Fruit fly (Drosophila melanogaster) whole organism, wandering third instar larva: ENCODE data around the gene CG6462.

ENCODE experiments used
- Abd-B ChIP-seq: fragments of >200 bp; optimal IDR thresholded peaks from 2 replicates; lab custom pipeline; 2017; ENCODE audit warnings: missing biosample characterization, missing genetic modification characterization
- CG32264 ChIP-seq: fragments of 200-800 bp; sonication (Bioruptor generic); optimal IDR thresholded peaks from 2 replicates; lab custom pipeline; 2016; ENCODE audit warnings: missing biosample characterization, missing genetic modification characterization
- CG9705 ChIP-seq: fragments of 200-800 bp; sonication (Bioruptor generic); optimal IDR thresholded peaks from 2 replicates; lab custom pipeline; 2018; ENCODE audit warnings: missing biosample characterization, mild to moderate bottlenecking, missing genetic modification characterization
- CrebA ChIP-seq: fragments of 200-800 bp; sonication (Bioruptor generic); optimal IDR thresholded peaks from 2 replicates; lab custom pipeline; 2016; ENCODE audit warnings: missing biosample characterization, mild to moderate bottlenecking, missing genetic modification characterization, borderline replicate concordance
- Dfd ChIP-seq: fragments of >200 bp; optimal IDR thresholded peaks from 2 replicates; lab custom pipeline; 2017; ENCODE audit warnings: missing biosample characterization, missing genetic modification characterization
- Dif ChIP-seq: fragments of 200-275, 200-300 bp; sonication (Bioruptor generic); optimal IDR thresholded peaks from 2 replicates; lab custom pipeline; 2018; ENCODE audit warnings: missing biosample characterization, missing genetic modification characterization; ENCODE audit not compliant: partially characterized antibody
- GATAd ChIP-seq: sonication (Bioruptor generic); optimal IDR thresholded peaks from 2 replicates; lab custom pipeline; 2016; ENCODE audit warnings: missing biosample characterization, missing genetic modification characterization
- HLH106 ChIP-seq: fragments of 200-800 bp; optimal IDR thresholded peaks from 3 replicates; lab custom pipeline; 2019; ENCODE audit warnings: missing biosample characterization, mild to moderate bottlenecking, missing genetic modification characterization, moderate library complexity
- Hnf4 ChIP-seq: fragments of 200-800 bp; sonication (Bioruptor generic); optimal IDR thresholded peaks from 2 replicates; lab custom pipeline; 2016; ENCODE audit warnings: missing biosample characterization, mild to moderate bottlenecking, missing genetic modification characterization
- Hr78 ChIP-seq: fragments of >200 bp; optimal IDR thresholded peaks from 2 replicates; lab custom pipeline; 2017; ENCODE audit warnings: missing biosample characterization, missing genetic modification characterization
- Hr83 ChIP-seq: fragments of 200-300 bp; sonication (Bioruptor generic); optimal IDR thresholded peaks from 2 replicates; lab custom pipeline; 2016; ENCODE audit warnings: missing biosample characterization, mild to moderate bottlenecking, missing genetic modification characterization, moderate library complexity; ENCODE audit not compliant: poor library complexity, severe bottlenecking
- Mio ChIP-seq: sonication (Bioruptor generic); optimal IDR thresholded peaks from 2 replicates; lab custom pipeline; 2016; ENCODE audit warnings: missing biosample characterization, missing genetic modification characterization
- Myc ChIP-seq: fragments of >200 bp; optimal IDR thresholded peaks from 2 replicates; lab custom pipeline; 2017
- N ChIP-seq: fragments of >200 bp; optimal IDR thresholded peaks from 2 replicates; lab custom pipeline; 2018; ENCODE audit warnings: missing biosample characterization, missing external identifiers, missing genetic modification characterization
- OdsH ChIP-seq: fragments of 200-800 bp; sonication (Bioruptor generic); optimal IDR thresholded peaks from 2 replicates; lab custom pipeline; 2016; ENCODE audit warnings: missing biosample characterization, mild to moderate bottlenecking, missing genetic modification characterization
- Rel ChIP-seq, 2 experiments: fragments of 200-800 bp; sonication (Bioruptor generic) in 1 of 2; optimal IDR thresholded peaks; 2 replicates in 1 of 2; 3 replicates in 1 of 2; lab custom pipeline; 2016 to 2019; ENCODE audit warnings: mild to moderate bottlenecking in 2 of 2, missing biosample characterization in 2 of 2, missing genetic modification characterization in 2 of 2, moderate library complexity in 1 of 2
- Sp1 ChIP-seq: fragments of 200-800 bp; sonication (Bioruptor generic); optimal IDR thresholded peaks from 3 replicates; lab custom pipeline; 2019; ENCODE audit warnings: missing biosample characterization, mild to moderate bottlenecking, missing genetic modification characterization, moderate library complexity
- Vsx2 ChIP-seq: fragments of 200-300, 225-300 bp; sonication (Bioruptor generic); optimal IDR thresholded peaks from 2 replicates; lab custom pipeline; 2018; ENCODE audit warnings: missing biosample characterization, missing genetic modification characterization; ENCODE audit not compliant: partially characterized antibody
- br ChIP-seq: fragments of 200-800 bp; sonication (Bioruptor generic); optimal IDR thresholded peaks from 2 replicates; lab custom pipeline; 2016; ENCODE audit warnings: missing biosample characterization, missing genetic modification characterization
- brk ChIP-seq: fragments of 200-800 bp; sonication (Bioruptor generic); optimal IDR thresholded peaks from 2 replicates; lab custom pipeline; 2016; ENCODE audit warnings: missing biosample characterization, mild to moderate bottlenecking, missing genetic modification characterization
- dl ChIP-seq, 2 experiments: fragments of 175-275, 200-275 bp in 1 of 2; fragments of 200-275 bp in 1 of 2; sonication (Bioruptor generic); optimal IDR thresholded peaks; lab custom pipeline; 2018; ENCODE audit warnings: mild to moderate bottlenecking in 2 of 2, missing biosample characterization in 2 of 2, missing genetic modification characterization in 2 of 2, moderate library complexity in 2 of 2; ENCODE audit not compliant: partially characterized antibody in 2 of 2, insufficient read depth in 1 of 2
- dmrt93B ChIP-seq: fragments of 200-800 bp; sonication (Bioruptor generic); optimal IDR thresholded peaks from 2 replicates; lab custom pipeline; 2018; ENCODE audit warnings: missing biosample characterization, mild to moderate bottlenecking, missing genetic modification characterization
- dsf ChIP-seq: sonication (Bioruptor generic); optimal IDR thresholded peaks from 2 replicates; lab custom pipeline; 2016; ENCODE audit warnings: missing biosample characterization, missing genetic modification characterization, borderline replicate concordance
- ey ChIP-seq: fragments of 200-800 bp; sonication (Bioruptor generic); optimal IDR thresholded peaks from 2 replicates; lab custom pipeline; 2016; ENCODE audit warnings: missing biosample characterization, missing genetic modification characterization
- foxo ChIP-seq, 2 experiments: fragments of 200-800 bp; sonication (Bioruptor generic); optimal IDR thresholded peaks; 2 replicates in 1 of 2; 3 replicates in 1 of 2; lab custom pipeline; 2016 to 2017; ENCODE audit warnings: missing biosample characterization in 2 of 2, missing genetic modification characterization in 2 of 2
- h ChIP-seq: fragments of 200-800 bp; sonication (Bioruptor generic); optimal IDR thresholded peaks from 3 replicates; lab custom pipeline; 2016; ENCODE audit warnings: missing biosample characterization, mild to moderate bottlenecking, missing genetic modification characterization
- jim ChIP-seq: fragments of 175-275, 200-325 bp; sonication (Bioruptor generic); optimal IDR thresholded peaks from 2 replicates; lab custom pipeline; 2016; ENCODE audit warnings: missing biosample characterization, mild to moderate bottlenecking, missing genetic modification characterization
- lola ChIP-seq: fragments of >200 bp; optimal IDR thresholded peaks from 2 replicates; lab custom pipeline; 2017; ENCODE audit warnings: missing biosample characterization, missing genetic modification characterization
- psq ChIP-seq: fragments of 200-800 bp; sonication (Bioruptor generic); optimal IDR thresholded peaks from 3 replicates; lab custom pipeline; 2017; ENCODE audit warnings: missing biosample characterization, mild to moderate bottlenecking, missing genetic modification characterization, moderate library complexity
- rgr ChIP-seq: fragments of 200-800 bp; sonication (Bioruptor generic); optimal IDR thresholded peaks from 3 replicates; lab custom pipeline; 2016; ENCODE audit warnings: missing biosample characterization, mild to moderate bottlenecking, missing genetic modification characterization
- sv ChIP-seq: fragments of 200-800 bp; sonication (Bioruptor generic); optimal IDR thresholded peaks from 3 replicates; lab custom pipeline; 2016; ENCODE audit warnings: missing biosample characterization, missing genetic modification characterization
- tai ChIP-seq: sonication (Bioruptor generic); optimal IDR thresholded peaks from 2 replicates; lab custom pipeline; 2016; ENCODE audit warnings: missing biosample characterization, missing genetic modification characterization
- usp ChIP-seq: fragments of >200 bp; optimal IDR thresholded peaks from 2 replicates; lab custom pipeline; 2017; ENCODE audit warnings: missing biosample characterization, missing genetic modification characterization
- woc ChIP-seq: sonication (Bioruptor generic); optimal IDR thresholded peaks from 2 replicates; lab custom pipeline; 2016; ENCODE audit warnings: missing biosample characterization, mild to moderate bottlenecking, missing genetic modification characterization

Gene CG6462

DNA sequence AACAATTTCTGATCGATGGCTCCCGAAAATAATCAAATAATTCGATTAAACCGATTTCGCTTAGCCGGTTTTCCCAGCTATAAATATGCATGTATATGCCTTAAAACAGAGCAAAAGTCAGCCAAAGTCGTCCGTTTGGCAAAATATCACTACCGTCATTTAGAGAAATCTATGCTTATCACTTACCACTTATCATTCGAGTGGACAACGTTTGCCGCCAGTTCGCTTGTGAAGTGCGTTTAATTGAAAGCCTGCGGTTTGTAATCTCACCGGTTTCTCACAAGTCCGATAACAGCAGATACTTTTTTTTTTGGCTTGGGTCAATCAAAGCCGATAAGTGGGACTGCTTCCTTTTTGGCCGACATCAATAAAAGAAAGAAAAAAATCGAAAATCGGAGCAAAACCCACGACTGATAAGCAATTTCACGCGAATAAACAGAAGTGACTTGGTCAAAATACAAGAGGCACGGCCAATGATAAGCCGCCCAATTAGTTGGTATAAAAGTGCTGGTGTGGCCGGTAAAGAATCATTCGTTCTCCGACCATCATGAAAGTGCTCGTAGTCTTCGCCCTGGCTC is 13.4 kb downstream of the CG6462 start, which contains the start of gene Jon65Aiii:
Gene Jon65Aiii, plus strand, starts transcription at position 528 of the 578 bp plus-strand sequence.
- TF ChIP-seq Mio (GFP tag; lab: Kevin White, UChicago) (no peak), CG32264 (GFP tag; lab: Kevin White, UChicago) (no peak), CrebA (peak; percentile 32), CG9705 (GFP tag; lab: Kevin White, UChicago) (no peak), h (peak; percentile 88), Vsx2 (no peak), ey (GFP tag; lab: Kevin White, UChicago) (no peak), usp (GFP tag; lab: Kevin White, UChicago) (no peak), dl (GFP tag; optimal IDR thresholded peaks at IDR 0.05; lab: Kevin White, UChicago; ENCODE audit: insufficient read depth in 1 of 2, partially characterized antibody in 2 of 2) (peak in 1 of 2 experiments; percentile 62), dmrt93B (GFP tag; lab: Kevin White, UChicago) (no peak), Rel (GFP tag; optimal IDR thresholded peaks at IDR 0.05; lab: Kevin White, UChicago) (no peak), Rel (tag; optimal IDR thresholded peaks at IDR 0.05; lab: Kevin White, UChicago) (no peak), Dfd (GFP tag; lab: Kevin White, UChicago) (no peak)

DNA sequence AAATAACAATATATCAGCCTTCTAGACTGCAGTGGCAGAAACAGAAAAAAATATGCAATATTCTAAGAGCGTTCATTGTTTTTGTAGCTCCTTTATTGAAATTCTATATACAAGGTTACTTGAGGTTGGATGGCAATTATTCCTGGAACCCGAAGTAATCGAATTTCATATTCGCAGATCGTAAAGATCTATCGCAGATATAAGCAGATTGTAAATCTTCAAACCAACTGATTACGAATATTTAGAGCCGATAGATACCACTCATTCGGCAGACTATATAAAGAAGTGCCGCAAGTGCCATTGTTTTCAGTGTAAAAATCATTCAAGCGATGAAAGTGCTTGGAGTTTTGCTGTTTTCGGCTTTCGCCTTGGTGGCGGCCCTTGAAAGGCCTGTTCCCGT is 15.1 kb downstream of the CG6462 start, which contains the start of gene Jon65Aii:
Gene Jon65Aii, plus strand, starts transcription at position 301 of the 400 bp plus-strand sequence.
- no peak for TF ChIP-seq br (GFP tag; lab: Kevin White, UChicago)
- TF ChIP-seq woc (GFP tag; lab: Kevin White, UChicago): no peak
- TF ChIP-seq HLH106 (tag; lab: Kevin White, UChicago): no peak
- TF ChIP-seq dsf: no peak
- TF ChIP-seq Abd-B (GFP tag; lab: Kevin White, UChicago): no peak
- TF ChIP-seq sv (GFP tag; lab: Kevin White, UChicago): no peak
- TF ChIP-seq Vsx2: no peak
- no peak for TF ChIP-seq CG32264 (GFP tag; lab: Kevin White, UChicago)
- no peak for TF ChIP-seq Dif
- no peak for TF ChIP-seq brk (GFP tag; lab: Kevin White, UChicago)
- TF ChIP-seq jim: no peak
- no peak for TF ChIP-seq h
- TF ChIP-seq CG9705 (GFP tag; lab: Kevin White, UChicago): no peak
- TF ChIP-seq Sp1 (GFP tag; lab: Kevin White, UChicago): no peak
- TF ChIP-seq usp (GFP tag; lab: Kevin White, UChicago): no peak
- TF ChIP-seq Mio (GFP tag; lab: Kevin White, UChicago): no peak
- TF ChIP-seq Hr83 (GFP tag; lab: Kevin White, UChicago): no peak
- no peak for TF ChIP-seq foxo (GFP tag; optimal IDR thresholded peaks at IDR 0.05; lab: Kevin White, UChicago)
- TF ChIP-seq Hnf4 (GFP tag; lab: Kevin White, UChicago): no peak
- TF ChIP-seq CrebA: no peak

DNA sequence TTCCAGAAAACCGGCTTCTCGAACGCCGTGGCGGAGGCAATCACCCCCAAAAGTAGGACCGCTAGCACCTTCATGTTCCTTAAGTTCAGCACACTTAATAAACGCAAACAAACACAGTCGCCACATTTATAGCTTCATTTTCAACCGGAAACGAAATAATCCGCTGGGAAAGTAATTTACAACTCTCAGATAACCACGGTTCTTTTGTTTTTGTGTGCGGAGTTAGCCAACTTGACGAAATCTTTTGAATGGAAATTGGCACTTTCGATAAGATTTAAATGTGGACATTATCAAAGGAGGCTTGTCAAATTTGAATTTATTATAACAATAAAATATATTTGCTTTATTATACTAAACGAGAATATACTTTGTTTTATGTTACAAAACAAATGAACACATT is 17.4 kb downstream of the CG6462 start, which contains the start of gene Jon65Ai:
Gene Jon65Ai, minus strand, starts transcription at position 101 of the 400 bp plus-strand sequence.
- TF ChIP-seq dmrt93B (GFP tag; lab: Kevin White, UChicago) (no peak), dsf (no peak), Dfd (GFP tag; lab: Kevin White, UChicago) (no peak), Rel (GFP tag; optimal IDR thresholded peaks at IDR 0.05; lab: Kevin White, UChicago) (no peak), Rel (tag; optimal IDR thresholded peaks at IDR 0.05; lab: Kevin White, UChicago) (peak; percentile 80), CG9705 (GFP tag; lab: Kevin White, UChicago) (no peak)

DNA sequence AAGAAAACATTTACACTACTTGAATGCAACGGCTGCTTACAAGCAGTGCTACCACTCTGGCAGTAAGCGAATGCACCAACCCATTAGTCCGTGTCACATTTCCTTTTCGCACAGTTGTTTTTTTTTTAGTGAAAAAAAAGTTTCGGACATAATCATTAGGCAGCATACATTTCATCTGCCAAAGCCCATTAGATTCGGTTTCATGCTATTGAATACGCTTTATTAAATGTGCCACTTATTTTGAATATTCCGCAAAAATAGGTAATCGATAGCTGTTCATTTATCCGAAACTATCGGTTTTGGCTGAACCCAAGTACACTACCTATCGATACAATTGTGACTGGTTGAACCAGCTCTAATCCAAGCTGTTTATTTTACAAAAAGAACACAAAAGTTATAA is 17.9 kb downstream of the CG6462 start, which contains the start of gene tant:
Gene tant, plus strand, starts transcription at position 334 of the 400 bp plus-strand sequence.
- TF ChIP-seq rgr (GFP tag; lab: Kevin White, UChicago): no peak
- TF ChIP-seq brk (GFP tag; lab: Kevin White, UChicago): no peak
- TF ChIP-seq foxo (GFP tag; optimal IDR thresholded peaks at IDR 0.05; lab: Kevin White, UChicago): no peak
- no peak for TF ChIP-seq dsf
- TF ChIP-seq Sp1 (GFP tag; lab: Kevin White, UChicago): no peak
- TF ChIP-seq usp (GFP tag; lab: Kevin White, UChicago): no peak
- TF ChIP-seq Hr83 (GFP tag; lab: Kevin White, UChicago): peak; percentile 27
- TF ChIP-seq Dif: no peak
- TF ChIP-seq Hr78 (GFP tag; lab: Kevin White, UChicago): no peak
- no peak for TF ChIP-seq N (GFP tag; lab: Kevin White, UChicago)
- no peak for TF ChIP-seq CrebA
- peak; percentile 46 for TF ChIP-seq Myc
- no peak for TF ChIP-seq tai
- no peak for TF ChIP-seq psq (GFP tag; lab: Kevin White, UChicago)
- no peak for TF ChIP-seq Hnf4 (GFP tag; lab: Kevin White, UChicago)
- TF ChIP-seq OdsH: no peak
- no peak for TF ChIP-seq sv (GFP tag; lab: Kevin White, UChicago)
- no peak for TF ChIP-seq Mio (GFP tag; lab: Kevin White, UChicago)
- no peak for TF ChIP-seq jim
- TF ChIP-seq h: peak; percentile 5
- no peak for TF ChIP-seq GATAd
- TF ChIP-seq dmrt93B (GFP tag; lab: Kevin White, UChicago): peak; percentile 14
- no peak for TF ChIP-seq HLH106 (tag; lab: Kevin White, UChicago)
- TF ChIP-seq br (GFP tag; lab: Kevin White, UChicago): no peak
- TF ChIP-seq lola (GFP tag; lab: Kevin White, UChicago): no peak
- TF ChIP-seq Rel (GFP tag; optimal IDR thresholded peaks at IDR 0.05; lab: Kevin White, UChicago): no peak
- peak; percentile 25 for TF ChIP-seq Rel (tag; optimal IDR thresholded peaks at IDR 0.05; lab: Kevin White, UChicago)
